Fruit fly (Drosophila melanogaster) whole organism, embryonic: Measurements from ENCODE around the gene Cdc37.

Experiments used
- Ada2b ChIP-seq: fragments of 200-800 bp; sonication (Bioruptor generic); IDR thresholded peaks from 2 replicates; pipeline ENCODE4 v1.3.6; 2022; ENCODE audit warnings: missing biosample characterization, missing genetic modification characterization
- Atf-2 ChIP-seq: fragments of 200-800 bp; sonication (Bioruptor generic); optimal IDR thresholded peaks from 2 replicates; lab custom pipeline; 2016; ENCODE audit warnings: missing biosample characterization, missing genetic modification characterization
- Awh ChIP-seq: fragments of 200-800 bp; sonication (Bioruptor generic); IDR thresholded peaks from 2 replicates; pipeline ENCODE4, ENCODE4 v1.3.6; 2022; ENCODE audit warnings: missing biosample characterization, missing genetic modification characterization
- Bteb2 ChIP-seq: fragments of 200-800 bp; sonication (Bioruptor generic); optimal IDR thresholded peaks from 2 replicates; lab custom pipeline; 2016; ENCODE audit warnings: missing biosample characterization, missing genetic modification characterization
- C15 ChIP-seq: fragments of 200-800 bp; sonication (Bioruptor generic); IDR thresholded peaks from 3 replicates; pipeline ENCODE4 v1.3.6; 2022; ENCODE audit warnings: missing biosample characterization, missing genetic modification characterization
- CG1024 ChIP-seq: fragments of 200-800 bp; sonication (Bioruptor generic); IDR thresholded peaks from 2 replicates; pipeline ENCODE4 v1.3.6; 2022; ENCODE audit warnings: missing biosample characterization, missing genetic modification characterization
- CG13123 ChIP-seq: fragments of 200-800 bp; sonication (Bioruptor generic); optimal IDR thresholded peaks from 2 replicates; lab custom pipeline; 2016; ENCODE audit warnings: missing biosample characterization, missing genetic modification characterization
- CG13287 ChIP-seq: fragments of 200-800 bp; sonication (Bioruptor generic); IDR thresholded peaks from 2 replicates; pipeline ENCODE4 v1.3.6; 2022; ENCODE audit warnings: missing biosample characterization, missing genetic modification characterization; ENCODE audit not compliant: partially characterized antibody
- CG1529 ChIP-seq: fragments of 200-800 bp; sonication (Bioruptor generic); optimal IDR thresholded peaks from 3 replicates; lab custom pipeline; 2018; ENCODE audit warnings: missing biosample characterization, missing genetic modification characterization
- CG15479 ChIP-seq: fragments of 200-800 bp; sonication (Bioruptor generic); optimal IDR thresholded peaks from 3 replicates; lab custom pipeline; 2019; ENCODE audit warnings: missing biosample characterization, mild to moderate bottlenecking, missing genetic modification characterization, moderate library complexity
- CG1647 ChIP-seq: fragments of 200-800 bp; sonication (Bioruptor generic); optimal IDR thresholded peaks from 3 replicates; lab custom pipeline; 2016; ENCODE audit warnings: missing biosample characterization, missing genetic modification characterization
- CG16779 ChIP-seq: fragments of 200-800 bp; sonication (Bioruptor generic); IDR thresholded peaks from 2 replicates; pipeline ENCODE4 v1.3.6; 2022; ENCODE audit warnings: missing biosample characterization, missing genetic modification characterization
- CG17359 ChIP-seq: fragments of 200-800 bp; sonication (Bioruptor generic); optimal IDR thresholded peaks from 3 replicates; lab custom pipeline; 2018; ENCODE audit warnings: missing biosample characterization, mild to moderate bottlenecking, missing genetic modification characterization, moderate library complexity
- CG17385 ChIP-seq: fragments of 200-800 bp; sonication (Bioruptor generic); optimal IDR thresholded peaks from 3 replicates; lab custom pipeline; 2018; ENCODE audit warnings: missing biosample characterization, mild to moderate bottlenecking, missing genetic modification characterization
- CG17829 ChIP-seq: fragments of 200-800 bp; optimal IDR thresholded peaks from 2 replicates; lab custom pipeline; 2019; ENCODE audit warnings: missing biosample characterization, mild to moderate bottlenecking, missing genetic modification characterization, moderate library complexity
- CG18599 ChIP-seq: fragments of 200-800 bp; sonication (Bioruptor generic); optimal IDR thresholded peaks from 3 replicates; lab custom pipeline; 2017; ENCODE audit warnings: missing biosample characterization, missing genetic modification characterization, mild to moderate bottlenecking, moderate library complexity, missing genetic modification reagents
- CG18764 ChIP-seq: fragments of 200-800 bp; sonication (Bioruptor generic); optimal IDR thresholded peaks from 3 replicates; lab custom pipeline; 2016; ENCODE audit warnings: missing biosample characterization, missing genetic modification characterization
- CG32767 ChIP-seq: fragments of 200-800 bp; sonication (Bioruptor generic); IDR thresholded peaks from 2 replicates; pipeline ENCODE4 v1.3.6; 2022; ENCODE audit warnings: missing biosample characterization, missing genetic modification characterization
- CG34224 ChIP-seq: fragments of 200-800 bp; sonication (Bioruptor generic); IDR thresholded peaks from 3 replicates; pipeline ENCODE4 v1.3.6; 2022; ENCODE audit warnings: missing biosample characterization, missing genetic modification characterization; ENCODE audit not compliant: partially characterized antibody
- CG3847 ChIP-seq: fragments of 200-800 bp; sonication (Bioruptor generic); IDR thresholded peaks from 2 replicates; pipeline ENCODE4 v1.3.6; 2022; ENCODE audit warnings: missing biosample characterization, missing genetic modification characterization
- CG4730 ChIP-seq: fragments of 200-800 bp; sonication (Bioruptor generic); IDR thresholded peaks from 2 replicates; pipeline ENCODE4 v1.3.6; 2022; ENCODE audit warnings: missing biosample characterization, missing genetic modification characterization
- CG5245 ChIP-seq: fragments of 200-800 bp; sonication (Bioruptor generic); optimal IDR thresholded peaks from 3 replicates; lab custom pipeline; 2016; ENCODE audit warnings: missing biosample characterization, missing genetic modification characterization
- CG6813 ChIP-seq: fragments of 200-800 bp; sonication (Bioruptor generic); optimal IDR thresholded peaks from 2 replicates; lab custom pipeline; 2017; ENCODE audit warnings: missing biosample characterization, missing genetic modification characterization, mild to moderate bottlenecking, moderate library complexity, missing genetic modification reagents
- CG7963 ChIP-seq: fragments of 200-800 bp; sonication (Bioruptor generic); IDR thresholded peaks from 3 replicates; pipeline ENCODE4 v1.3.6; 2022; ENCODE audit warnings: missing biosample characterization, missing genetic modification characterization; ENCODE audit not compliant: partially characterized antibody
- CG9437 ChIP-seq: fragments of 200-800 bp; sonication (Bioruptor generic); optimal IDR thresholded peaks from 2 replicates; lab custom pipeline; 2018; ENCODE audit warnings: missing biosample characterization, mild to moderate bottlenecking, missing genetic modification characterization
- CG9609 ChIP-seq: fragments of 200-800 bp; sonication (Bioruptor generic); optimal IDR thresholded peaks from 3 replicates; lab custom pipeline; 2016; ENCODE audit warnings: missing biosample characterization, missing genetic modification characterization
- CG9727 ChIP-seq: fragments of 200-800 bp; sonication (Bioruptor generic); optimal IDR thresholded peaks from 3 replicates; lab custom pipeline; 2017; ENCODE audit warnings: missing biosample characterization, mild to moderate bottlenecking, missing genetic modification characterization
- Eip74EF ChIP-seq, 2 experiments: fragments of 200-800 bp in 1 of 2; fragments of >200 bp in 1 of 2; sonication (Bioruptor generic) in 1 of 2; optimal IDR thresholded peaks; 2 replicates each; lab custom pipeline; 2017 to 2019; ENCODE audit warnings: missing biosample characterization in 2 of 2, missing genetic modification characterization in 2 of 2, mild to moderate bottlenecking in 1 of 2, moderate library complexity in 1 of 2
- Elba2 ChIP-seq: fragments of 200-800 bp; sonication (Bioruptor generic); optimal IDR thresholded peaks from 3 replicates; lab custom pipeline; 2016; ENCODE audit warnings: missing biosample characterization, missing genetic modification characterization
- Ets97D ChIP-seq: fragments of 200-800 bp; sonication (Bioruptor generic); optimal IDR thresholded peaks from 3 replicates; lab custom pipeline; 2016; ENCODE audit warnings: missing biosample characterization, missing genetic modification characterization
- Gsc ChIP-seq: fragments of 200-800 bp; sonication (Bioruptor generic); IDR thresholded peaks from 2 replicates; pipeline ENCODE4 v1.3.6; 2022; ENCODE audit warnings: missing biosample characterization, missing genetic modification characterization
- Nf-YB ChIP-seq: fragments of 200-800 bp; sonication (Bioruptor generic); optimal IDR thresholded peaks from 3 replicates; lab custom pipeline; 2019; ENCODE audit warnings: missing biosample characterization, mild to moderate bottlenecking, missing genetic modification characterization, moderate library complexity
- Optix ChIP-seq: fragments of 200-800 bp; sonication (Bioruptor generic); IDR thresholded peaks from 3 replicates; pipeline ENCODE4 v1.3.6; 2022; ENCODE audit warnings: missing biosample characterization, missing genetic modification characterization
- Sin3A ChIP-seq: fragments of >200 bp; optimal IDR thresholded peaks from 2 replicates; lab custom pipeline; 2018
- Sry-β ChIP-seq: fragments of 200-800 bp; sonication (Bioruptor generic); optimal IDR thresholded peaks from 2 replicates; lab custom pipeline; 2018; ENCODE audit warnings: missing biosample characterization, mild to moderate bottlenecking, missing genetic modification characterization, moderate library complexity
- YL-1 ChIP-seq: fragments of 200-800 bp; sonication (Bioruptor generic); optimal IDR thresholded peaks from 3 replicates; lab custom pipeline; 2017; ENCODE audit warnings: missing biosample characterization, mild to moderate bottlenecking, missing genetic modification characterization
- chm ChIP-seq: fragments of 200-800 bp; sonication (Bioruptor generic); IDR thresholded peaks from 2 replicates; pipeline ENCODE4 v1.3.6; 2022; ENCODE audit warnings: missing biosample characterization, missing genetic modification characterization
- crc ChIP-seq: fragments of 200-800 bp; sonication (Bioruptor generic); optimal IDR thresholded peaks from 2 replicates; lab custom pipeline; 2016; ENCODE audit warnings: missing biosample characterization, missing genetic modification characterization
- gcm2 ChIP-seq: fragments of 200-800 bp; sonication (Bioruptor generic); optimal IDR thresholded peaks from 2 replicates; lab custom pipeline; 2016; ENCODE audit warnings: missing biosample characterization, missing genetic modification characterization
- grau ChIP-seq: fragments of 200-800 bp; optimal IDR thresholded peaks from 3 replicates; lab custom pipeline; 2019; ENCODE audit warnings: missing biosample characterization, mild to moderate bottlenecking, missing genetic modification characterization, moderate library complexity
- h ChIP-seq: fragments of >200 bp; optimal IDR thresholded peaks from 2 replicates; lab custom pipeline; 2017
- hb ChIP-seq: fragments of 200-800 bp; sonication (Bioruptor generic); IDR thresholded peaks from 3 replicates; pipeline ENCODE4 v1.3.6; 2022; ENCODE audit warnings: missing biosample characterization, missing genetic modification characterization; ENCODE audit not compliant: partially characterized antibody
- nerfin-1 ChIP-seq: fragments of 200-800 bp; sonication (Bioruptor generic); optimal IDR thresholded peaks from 3 replicates; lab custom pipeline; 2019; ENCODE audit warnings: missing biosample characterization, mild to moderate bottlenecking, missing genetic modification characterization, moderate library complexity
- peb ChIP-seq: fragments of 200-800 bp; sonication (Bioruptor generic); IDR thresholded peaks from 2 replicates; pipeline ENCODE4 v1.3.6; 2022; ENCODE audit warnings: missing biosample characterization, missing genetic modification characterization
- prd ChIP-seq, 3 experiments: fragments of >200 bp in 2 of 3; fragments of 200-800 bp in 1 of 3; sonication (Bioruptor generic) in 1 of 3; optimal IDR thresholded peaks in 2 of 3; IDR thresholded peaks in 1 of 3; 2 replicates in 2 of 3; 3 replicates in 1 of 3; pipeline versions ENCODE4 v1.3.6 to Lab custom; 2017 to 2022; ENCODE audit warnings: missing biosample characterization in 1 of 3, missing genetic modification characterization in 1 of 3
- ranshi ChIP-seq: fragments of 200-800 bp; sonication (Bioruptor generic); IDR thresholded peaks from 2 replicates; pipeline ENCODE4 v1.3.6; 2022; ENCODE audit warnings: missing biosample characterization, missing genetic modification characterization
- ro ChIP-seq: fragments of 200-800 bp; sonication (Bioruptor generic); IDR thresholded peaks from 2 replicates; pipeline ENCODE4 v1.3.6; 2022; ENCODE audit warnings: missing biosample characterization, missing genetic modification characterization
- sens ChIP-seq: fragments of 200-800 bp; sonication (Bioruptor generic); peaks from one replicate; lab custom pipeline; 2016; ENCODE audit warnings: missing biosample characterization, missing genetic modification characterization
- sisA ChIP-seq: fragments of 200-800 bp; sonication (Bioruptor generic); IDR thresholded peaks from 2 replicates; pipeline ENCODE4 v1.3.6; 2022; ENCODE audit warnings: missing biosample characterization, missing genetic modification characterization
- slou ChIP-seq: fragments of 200-800 bp; sonication (Bioruptor generic); optimal IDR thresholded peaks from 3 replicates; lab custom pipeline; 2016; ENCODE audit warnings: missing biosample characterization, missing genetic modification characterization
- unpg ChIP-seq: fragments of 200-800 bp; sonication (Bioruptor generic); optimal IDR thresholded peaks from 3 replicates; lab custom pipeline; 2018; ENCODE audit warnings: missing biosample characterization, mild to moderate bottlenecking, missing genetic modification characterization, moderate library complexity
- vfl ChIP-seq: fragments of 200-800 bp; sonication (Bioruptor generic); optimal IDR thresholded peaks from 2 replicates; lab custom pipeline; 2016; ENCODE audit warnings: missing biosample characterization, missing genetic modification characterization
- wor ChIP-seq: fragments of 200-800 bp; sonication (Bioruptor generic); IDR thresholded peaks from 2 replicates; pipeline ENCODE4 v1.3.6; 2022; ENCODE audit warnings: missing biosample characterization, missing genetic modification characterization

The Cdc37 gene

DNA sequence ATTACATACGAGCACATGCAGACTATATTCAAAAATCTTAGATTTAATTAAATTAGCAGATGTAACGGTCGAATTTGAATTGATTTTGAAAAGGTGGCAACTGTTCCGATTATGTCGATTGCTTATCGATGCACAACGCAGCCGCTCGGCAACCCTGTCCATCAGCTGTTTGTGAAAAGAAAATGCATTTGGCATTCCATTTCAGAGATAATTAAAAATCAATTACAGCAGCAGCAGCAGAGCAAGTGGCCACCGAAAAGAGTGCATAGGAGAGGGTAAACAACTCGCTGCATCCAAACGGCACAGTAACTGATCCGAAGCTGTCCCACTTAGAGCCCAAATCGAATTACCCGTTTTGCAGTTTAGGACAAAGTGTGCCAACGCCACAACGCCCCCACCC lies 3.5 kb downstream of the Cdc37 start, which contains the start of gene Patj (continued):
- no peak for TF ChIP-seq CG17385 (GFP tag; lab: Kevin White, UChicago)
- no peak for TF ChIP-seq wor
- no peak for TF ChIP-seq CG1647 (GFP tag; lab: Kevin White, UChicago)
- peak; percentile 64; the same call in 2 of the 3 replicates for TF ChIP-seq CG34224 (GFP tag; lab: Robert Waterston, UW)
- TF ChIP-seq Sin3A (lab: Kevin White, UChicago), result peak; percentile 32
- no peak for TF ChIP-seq CG17829 (tag; lab: Kevin White, UChicago)
- no peak for TF ChIP-seq Nf-YB
- no peak for TF ChIP-seq CG15479 (GFP tag; lab: Kevin White, UChicago)
- no peak for TF ChIP-seq prd (optimal IDR thresholded peaks at IDR 0.05; lab: Kevin White, UChicago)
- no peak for TF ChIP-seq prd (GFP tag; IDR thresholded peaks at IDR 0.05; lab: Robert Waterston, UW)
- peak; percentile 21 for TF ChIP-seq nerfin-1 (tag; lab: Kevin White, UChicago)
- TF ChIP-seq peb (GFP tag; lab: Robert Waterston, UW), result no peak
- TF ChIP-seq grau (tag; lab: Kevin White, UChicago), result no peak
- TF ChIP-seq Gsc, result no peak
- no peak for TF ChIP-seq CG9727 (GFP tag; lab: Kevin White, UChicago)
- peak; percentile 24 for TF ChIP-seq Ets97D (GFP tag; lab: Kevin White, UChicago)
- no peak for TF ChIP-seq Sry-β (GFP tag; lab: Kevin White, UChicago)
- TF ChIP-seq CG17359 (tag; lab: Kevin White, UChicago), result no peak
- no peak for TF ChIP-seq unpg (GFP tag; lab: Kevin White, UChicago)
- peak; percentile 72 for TF ChIP-seq CG13287 (GFP tag; lab: Robert Waterston, UW)
- TF ChIP-seq Optix (GFP tag; lab: Robert Waterston, UW), result no peak
- TF ChIP-seq YL-1 (GFP tag; lab: Kevin White, UChicago), result peak; percentile 56
- no peak for TF ChIP-seq crc
- TF ChIP-seq sisA (GFP tag; lab: Robert Waterston, UW), result no peak
- no peak for TF ChIP-seq CG16779 (GFP tag; lab: Robert Waterston, UW)
- TF ChIP-seq ranshi (GFP tag; lab: Robert Waterston, UW), result no peak
- no peak for TF ChIP-seq CG1529 (GFP tag; lab: Kevin White, UChicago)
- TF ChIP-seq C15 (GFP tag; lab: Robert Waterston, UW), result no peak
- TF ChIP-seq CG6813 (GFP tag; lab: Kevin White, UChicago), result no peak
- no peak for TF ChIP-seq Ada2b (GFP tag; lab: Robert Waterston, UW)
- no peak for TF ChIP-seq ro (GFP tag; lab: Robert Waterston, UW)
- no peak for TF ChIP-seq slou
- TF ChIP-seq sens (GFP tag; lab: Kevin White, UChicago), result peak; percentile 29
- no peak for TF ChIP-seq CG7963 (GFP tag; lab: Robert Waterston, UW)
- no peak for TF ChIP-seq CG9437
- TF ChIP-seq gcm2 (GFP tag; lab: Kevin White, UChicago), result no peak
- no peak for TF ChIP-seq Atf-2 (GFP tag; lab: Kevin White, UChicago)
- no peak for TF ChIP-seq CG13123 (GFP tag; lab: Kevin White, UChicago)
- TF ChIP-seq CG4730 (GFP tag; lab: Robert Waterston, UW), result no peak
- no peak for TF ChIP-seq h (lab: Kevin White, UChicago)
- TF ChIP-seq chm (GFP tag; lab: Robert Waterston, UW), result no peak
- no peak for TF ChIP-seq Bteb2 (GFP tag; lab: Kevin White, UChicago)
- TF ChIP-seq CG5245, result no peak
- no peak for TF ChIP-seq CG9609 (GFP tag; lab: Kevin White, UChicago)
- TF ChIP-seq CG3847 (GFP tag; lab: Robert Waterston, UW), result peak; percentile 66
- TF ChIP-seq CG1024 (GFP tag; lab: Robert Waterston, UW), result no peak
- TF ChIP-seq Awh (GFP tag; lab: Robert Waterston, UW), result no peak
- no peak for TF ChIP-seq CG18764
- TF ChIP-seq vfl (GFP tag; lab: Kevin White, UChicago), result no peak
- no peak for TF ChIP-seq CG32767
- no peak for TF ChIP-seq Elba2
- TF ChIP-seq Eip74EF (GFP tag; optimal IDR thresholded peaks at IDR 0.05; lab: Kevin White, UChicago), result no peak
- no peak for TF ChIP-seq hb (GFP tag; lab: Robert Waterston, UW)
- TF ChIP-seq CG18599, result no peak
